Worm (Caenorhabditis elegans): Measurements from ENCODE around the gene W06G6.9.
A peak's percentile ranks its signal among the peaks of the same experiment; 100 is the strongest.

W06G6.9 gene

ce11 chrV:16621894-16622293, 24.4 kb downstream of the W06G6.9 start:
- TF ChIP-seq nhr-84 (tag; optimal IDR thresholded peaks at IDR 0.05): no peak
- TF ChIP-seq tlp-1 (tag; optimal IDR thresholded peaks at IDR 0.05): no peak
- TF ChIP-seq grh-1 (GFP tag; IDR thresholded peaks at IDR 0.05): 0 out of 2 replicates have a peak, but pooled peaks have one; percentile 12
- TF ChIP-seq mef-2 (tag; optimal IDR thresholded peaks at IDR 0.05): no peak
- no peak for TF ChIP-seq elt-2 (tag; optimal IDR thresholded peaks at IDR 0.05)
- TF ChIP-seq zip-4 (GFP tag; optimal IDR thresholded peaks at IDR 0.05): no peak
- TF ChIP-seq unc-98 (GFP tag; IDR thresholded peaks at IDR 0.05): no peak
- no peak for TF ChIP-seq nhr-77 (tag; optimal IDR thresholded peaks at IDR 0.05)
- peak; percentile 11 for TF ChIP-seq fkh-8 (tag; optimal IDR thresholded peaks at IDR 0.05)

ce11 chrV:16620874-16621273, 25.4 kb downstream of the W06G6.9 start, which contains the start of gene Y70C5A.3:
Y70C5A.3 (minus strand) TSS chrV:16620923.
- TF ChIP-seq egl-27 (tag; optimal IDR thresholded peaks at IDR 0.05): no peak
- peak; percentile 1 for TF ChIP-seq elt-2 (tag; optimal IDR thresholded peaks at IDR 0.05)
- no peak for TF ChIP-seq efl-3 (GFP tag; optimal IDR thresholded peaks at IDR 0.05)
- no peak for TF ChIP-seq nhr-237 (tag; optimal IDR thresholded peaks at IDR 0.05)
- TF ChIP-seq alr-1 (tag; optimal IDR thresholded peaks at IDR 0.05; ENCODE audit: borderline replicate concordance): no peak
- no peak for TF ChIP-seq lir-3 (tag; optimal IDR thresholded peaks at IDR 0.05; ENCODE audit: poor library complexity)

DNA sequence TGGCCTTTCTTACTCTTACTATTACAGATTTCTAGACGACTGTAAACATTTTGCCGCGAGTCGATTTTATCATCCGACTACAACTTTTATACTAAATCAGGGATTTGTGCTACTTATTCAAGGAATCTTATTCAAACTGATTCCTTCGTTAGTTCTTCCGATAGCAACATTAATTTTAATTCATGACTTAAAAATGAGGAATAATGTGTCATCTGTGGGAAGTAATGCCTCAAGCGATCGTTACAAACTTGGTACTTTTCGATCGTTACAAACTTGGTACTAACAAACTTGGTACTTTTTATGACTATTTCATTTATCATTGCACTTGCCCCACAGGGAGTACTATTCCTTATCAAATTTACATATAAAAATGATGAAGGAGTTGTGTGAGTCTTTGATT, 28.8 kb downstream of the W06G6.9 start, which contains the start of gene Y70C5A.4:
Gene Y70C5A.4, plus strand, starts transcription at position 301 of the 400 bp plus-strand sequence.
- TF ChIP-seq alr-1 (tag; optimal IDR thresholded peaks at IDR 0.05; ENCODE audit: borderline replicate concordance): no peak
- no peak for TF ChIP-seq nhr-90 (tag; optimal IDR thresholded peaks at IDR 0.05; ENCODE audit: poor library complexity)
- TF ChIP-seq C34B4.2 (tag; optimal IDR thresholded peaks at IDR 0.05): no peak
- TF ChIP-seq hlh-17 (GFP tag; optimal IDR thresholded peaks at IDR 0.05; ENCODE audit: borderline replicate concordance): no peak
- TF ChIP-seq swsn-7 (tag; optimal IDR thresholded peaks at IDR 0.05): no peak
- TF ChIP-seq ceh-90 (tag; optimal IDR thresholded peaks at IDR 0.05): no peak
- TF ChIP-seq ceh-82 (tag; optimal IDR thresholded peaks at IDR 0.05): no peak
- TF ChIP-seq ces-1 (GFP tag; optimal IDR thresholded peaks at IDR 0.05): no peak
- TF ChIP-seq mdl-1 (tag; optimal IDR thresholded peaks at IDR 0.05): no peak
- TF ChIP-seq blmp-1 (tag; optimal IDR thresholded peaks at IDR 0.05): no peak
- no peak for TF ChIP-seq ceh-8 (GFP tag; optimal IDR thresholded peaks at IDR 0.05)
- TF ChIP-seq grh-1 (GFP tag; IDR thresholded peaks at IDR 0.05): no peak
- TF ChIP-seq hpl-2 (GFP tag; optimal IDR thresholded peaks at IDR 0.05): no peak
- TF ChIP-seq F16B12.6 (tag; optimal IDR thresholded peaks at IDR 0.05): no peak
- no peak for TF ChIP-seq ceh-63 (GFP tag; optimal IDR thresholded peaks at IDR 0.05)
- no peak for TF ChIP-seq sptf-1 (tag; optimal IDR thresholded peaks at IDR 0.05)

ce11 chrV:16610791-16611385, 35.4 kb downstream of the W06G6.9 start, which contains the start of gene srw-54:
srw-54 (plus strand) TSS chrV:16611335.
- TF ChIP-seq efl-1 (optimal IDR thresholded peaks at IDR 0.05) (no peak), efl-1 (GFP tag; optimal IDR thresholded peaks at IDR 0.05 in 1 of 2) (peak in 1 of 2 experiments; percentile 39), lin-39 (tag; optimal IDR thresholded peaks at IDR 0.05) (no peak), elt-2 (tag; optimal IDR thresholded peaks at IDR 0.05) (peak; percentile 57)

ce11 chrV:16610094-16610493, 36.2 kb downstream of the W06G6.9 start:
- TF ChIP-seq efl-1 (optimal IDR thresholded peaks at IDR 0.05) (no peak), efl-1 (GFP tag; optimal IDR thresholded peaks at IDR 0.05 in 1 of 2) (no peak), elt-3 (tag; optimal IDR thresholded peaks at IDR 0.05) (no peak), dpl-1 (GFP tag; optimal IDR thresholded peaks at IDR 0.05) (no peak), vab-15 (tag; optimal IDR thresholded peaks at IDR 0.05) (no peak), aha-1 (tag; optimal IDR thresholded peaks at IDR 0.05) (no peak), hpl-2 (GFP tag; optimal IDR thresholded peaks at IDR 0.05) (no peak), C04F5.9 (tag; optimal IDR thresholded peaks at IDR 0.05) (no peak), efl-3 (GFP tag; optimal IDR thresholded peaks at IDR 0.05) (no peak), lin-35 (GFP tag; optimal IDR thresholded peaks at IDR 0.05) (peak in 1 of 2 experiments; percentile 4), C16A3.4 (tag; optimal IDR thresholded peaks at IDR 0.05) (no peak), jun-1 (tag; optimal IDR thresholded peaks at IDR 0.05) (peak; percentile 46), unc-62 (GFP tag; optimal IDR thresholded peaks at IDR 0.05) (no peak), elt-2 (tag; optimal IDR thresholded peaks at IDR 0.05) (peak; percentile 81), nhr-28 (tag; optimal IDR thresholded peaks at IDR 0.05) (no peak), mdl-1 (tag; optimal IDR thresholded peaks at IDR 0.05) (no peak), pax-3 (tag; optimal IDR thresholded peaks at IDR 0.05) (no peak), unc-98 (GFP tag; IDR thresholded peaks at IDR 0.05) (no peak)

Data from whole organism, L1 larva.